Fruit fly (Drosophila melanogaster) S2 (cell line): ENCODE results near the gene mrn.

Source experiments
- CG8478 ChIP-seq: fragments of >200 bp; optimal IDR thresholded peaks from 2 replicates; lab custom pipeline; 2018
- CTCF ChIP-seq, 2 experiments: fragments of >200 bp; optimal IDR thresholded peaks; 2 replicates each; lab custom pipeline; 2018

DNA sequence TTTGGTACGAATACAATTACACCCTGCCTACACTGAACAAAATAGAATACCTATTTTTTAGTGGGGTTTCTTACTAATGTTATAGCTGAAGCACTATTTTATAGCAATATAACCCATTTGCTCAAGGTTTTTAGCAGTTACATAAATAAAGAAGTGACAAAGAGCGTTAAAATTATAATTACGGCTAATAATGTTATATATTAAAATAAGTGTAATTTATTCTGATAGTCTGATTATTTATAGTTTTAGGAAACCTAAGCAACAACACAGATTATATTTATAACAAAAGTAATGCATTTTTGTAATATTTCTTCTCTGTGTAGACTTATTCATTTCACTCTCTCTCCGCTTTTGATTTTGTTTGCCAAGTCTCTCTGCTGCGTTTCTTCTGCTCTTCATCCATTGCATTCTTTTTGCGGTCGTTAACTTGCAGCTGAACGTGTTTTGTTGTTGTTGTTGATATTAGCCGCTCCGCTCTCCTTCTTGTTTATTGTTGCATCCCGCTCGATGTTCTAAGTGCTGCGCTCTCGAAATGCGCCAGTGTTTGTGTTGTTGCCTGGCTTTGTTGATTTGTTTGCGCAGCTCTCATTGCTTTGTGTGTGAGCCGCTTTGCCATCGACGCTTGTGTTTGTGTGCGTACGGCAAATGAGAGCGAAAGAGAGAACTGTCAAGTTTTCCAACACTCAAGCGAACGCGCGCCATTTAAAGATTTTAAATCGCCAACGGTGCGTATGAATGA, 45.5 kb upstream of the mrn start:
- TF ChIP-seq CTCF (optimal IDR thresholded peaks at IDR 0.05; lab: Kevin White, UChicago) (no peak), CG8478 (no peak)
